Fruit fly (Drosophila melanogaster): ENCODE data around the gene CG14969.

Gene CG14969

dm6 chr3L:3305430-3305829, 29.3 kb downstream of the CG14969 start (continued):
- TF ChIP-seq pb (GFP tag; optimal IDR thresholded peaks at IDR 0.05) (no peak), bigmax (GFP tag; optimal IDR thresholded peaks at IDR 0.05) (no peak), Hr39 (optimal IDR thresholded peaks at IDR 0.05) (no peak), CG5180 (GFP tag; optimal IDR thresholded peaks at IDR 0.05) (no peak), CG3847 (GFP tag; IDR thresholded peaks at IDR 0.05) (no peak), Med (GFP tag) (peak; percentile 94), vfl (GFP tag; optimal IDR thresholded peaks at IDR 0.05) (no peak), Side (GFP tag; optimal IDR thresholded peaks at IDR 0.05) (peak; percentile 29), fd96Cb (tag; optimal IDR thresholded peaks at IDR 0.05) (peak; percentile 42), gcm2 (GFP tag; optimal IDR thresholded peaks at IDR 0.05) (no peak), Meics (GFP tag; optimal IDR thresholded peaks at IDR 0.05) (peak; percentile 17), CG14965 (GFP tag; optimal IDR thresholded peaks at IDR 0.05; ENCODE audit: borderline replicate concordance) (peak; percentile 37), onecut (GFP tag; IDR thresholded peaks at IDR 0.05) (no peak), CG11456 (GFP tag; IDR thresholded peaks at IDR 0.05) (no peak), emc (GFP tag; optimal IDR thresholded peaks at IDR 0.05) (no peak), CG9437 (GFP tag; optimal IDR thresholded peaks at IDR 0.05) (no peak), CG8924 (tag; optimal IDR thresholded peaks at IDR 0.05) (peak; percentile 5), abd-A (tag; optimal IDR thresholded peaks at IDR 0.05) (no peak), ind (GFP tag; optimal IDR thresholded peaks at IDR 0.05) (no peak), B-H2 (GFP tag; optimal IDR thresholded peaks at IDR 0.05) (no peak), CG7745 (tag; optimal IDR thresholded peaks at IDR 0.05) (no peak), Jarid2 (GFP tag; optimal IDR thresholded peaks at IDR 0.05) (peak; percentile 25), twi (tag; optimal IDR thresholded peaks at IDR 0.05) (no peak), CG12659 (GFP tag; optimal IDR thresholded peaks at IDR 0.05) (peak; percentile 31), wor (GFP tag; IDR thresholded peaks at IDR 0.05) (no peak), seq (GFP tag; IDR thresholded peaks at IDR 0.05) (no peak), chm (GFP tag; IDR thresholded peaks at IDR 0.05) (no peak), CG9727 (GFP tag; optimal IDR thresholded peaks at IDR 0.05) (peak; percentile 44), CG12155 (GFP tag; optimal IDR thresholded peaks at IDR 0.05) (no peak), CG5953 (GFP tag; IDR thresholded peaks at IDR 0.05) (no peak), CG15696 (tag; optimal IDR thresholded peaks at IDR 0.05) (no peak), ranshi (GFP tag; IDR thresholded peaks at IDR 0.05) (no peak; the same call in 1 of the 2 replicates), CG4854 (GFP tag; optimal IDR thresholded peaks at IDR 0.05) (no peak), Drgx (GFP tag; IDR thresholded peaks at IDR 0.05) (no peak), CG15073 (GFP tag; optimal IDR thresholded peaks at IDR 0.05) (no peak), CG13296 (GFP tag; optimal IDR thresholded peaks at IDR 0.05) (no peak), CG12219 (GFP tag; optimal IDR thresholded peaks at IDR 0.05) (peak; percentile 21), CG6175 (GFP tag; IDR thresholded peaks at IDR 0.05) (no peak), fu2 (GFP tag; optimal IDR thresholded peaks at IDR 0.05) (no peak), CG4424 (GFP tag; optimal IDR thresholded peaks at IDR 0.05) (no peak), CG6689 (GFP tag; IDR thresholded peaks at IDR 0.05) (no peak), lov (optimal IDR thresholded peaks at IDR 0.05) (no peak), lov (GFP tag; IDR thresholded peaks at IDR 0.05) (0 out of 3 replicates have a peak, but pooled peaks have one; percentile 12), mirr (GFP tag; optimal IDR thresholded peaks at IDR 0.05) (no peak), pho (GFP tag; optimal IDR thresholded peaks at IDR 0.05) (peak; percentile 30), Usf (GFP tag; optimal IDR thresholded peaks at IDR 0.05) (no peak), esg (GFP tag; conservative IDR thresholded peaks at IDR 0.05) (no peak), tio (GFP tag; optimal IDR thresholded peaks at IDR 0.05) (no peak), Taf1 (GFP tag; IDR thresholded peaks at IDR 0.05) (no peak), CG11695 (GFP tag; IDR thresholded peaks at IDR 0.05) (0 out of 3 replicates have a peak, but pooled peaks have one; percentile 11), ssp (GFP tag; IDR thresholded peaks at IDR 0.05) (no peak), Antp (GFP tag; optimal IDR thresholded peaks at IDR 0.05) (no peak), Hmx (GFP tag; optimal IDR thresholded peaks at IDR 0.05) (no peak)
